Fruit fly (Drosophila melanogaster) whole organism, wandering third instar larva: ENCODE data around the gene CG11327.

Source experiments
- Mio ChIP-seq: sonication (Bioruptor generic); optimal IDR thresholded peaks from 2 replicates; lab custom pipeline; 2016; ENCODE audit warnings: missing biosample characterization, missing genetic modification characterization
- jim ChIP-seq: fragments of 175-275, 200-325 bp; sonication (Bioruptor generic); optimal IDR thresholded peaks from 2 replicates; lab custom pipeline; 2016; ENCODE audit warnings: missing biosample characterization, mild to moderate bottlenecking, missing genetic modification characterization
- pan ChIP-seq: fragments of >200 bp; optimal IDR thresholded peaks from 2 replicates; lab custom pipeline; 2017
- psq ChIP-seq: fragments of 200-800 bp; sonication (Bioruptor generic); optimal IDR thresholded peaks from 3 replicates; lab custom pipeline; 2017; ENCODE audit warnings: missing biosample characterization, mild to moderate bottlenecking, missing genetic modification characterization, moderate library complexity

DNA sequence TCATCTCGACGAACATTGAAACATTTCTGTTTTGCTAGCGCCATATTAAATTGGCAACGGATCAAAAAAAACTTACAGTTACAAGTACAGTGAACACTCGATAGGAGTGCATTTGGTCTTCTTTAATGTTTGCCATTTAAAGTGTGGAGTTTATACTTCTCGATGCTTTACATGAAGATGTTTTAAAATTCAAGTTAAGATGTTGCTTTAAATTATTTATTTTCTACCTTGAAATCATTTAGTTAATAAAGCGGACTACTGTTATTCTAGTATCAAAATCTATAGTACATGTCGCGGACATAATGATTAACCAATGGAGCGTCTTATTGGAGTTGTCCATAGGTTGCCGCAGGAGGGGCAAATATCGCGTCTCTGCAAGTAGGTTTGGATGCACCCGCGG is 10.0 kb downstream of the CG11327 start, which contains the start of gene cort:
- TF ChIP-seq psq (GFP tag; lab: Kevin White, UChicago) (no peak), pan (lab: Kevin White, UChicago) (no peak), Mio (no peak), jim (GFP tag; lab: Kevin White, UChicago) (no peak)
